Worm (Caenorhabditis elegans) whole organism, mixed stage, embryonic: ENCODE data around the gene ifet-1.

ENCODE experiments used
- M03D4.4 ChIP-seq: sonication (generic microtip); optimal IDR thresholded peaks from 2 replicates; lab custom pipeline; 2017; ENCODE audit warnings: mild to moderate bottlenecking, missing genetic modification characterization, missing compliant biosample characterization
- bed-3 ChIP-seq: fragments of 200-800 bp; sonication (Bioruptor generic); optimal IDR thresholded peaks from 3 replicates; lab custom pipeline; 2018; ENCODE audit warnings: mild to moderate bottlenecking, missing genetic modification characterization, moderate library complexity, missing compliant biosample characterization
- ceh-43 ChIP-seq: fragments of 200-800 bp; sonication (Bioruptor generic); optimal IDR thresholded peaks from 2 replicates; lab custom pipeline; 2018; ENCODE audit warnings: mild to moderate bottlenecking, missing genetic modification characterization, moderate library complexity, missing compliant biosample characterization
- ceh-83 ChIP-seq: fragments of 200-800 bp; sonication (Bioruptor generic); optimal IDR thresholded peaks from 2 replicates; lab custom pipeline; 2018; ENCODE audit warnings: mild to moderate bottlenecking, missing genetic modification characterization, missing compliant biosample characterization
- cnd-1 ChIP-seq: fragments of 200-800 bp; sonication (Bioruptor generic); optimal IDR thresholded peaks from 2 replicates; lab custom pipeline; 2018; ENCODE audit warnings: mild to moderate bottlenecking, missing genetic modification characterization, missing compliant biosample characterization
- drap-1 ChIP-seq: fragments of 200-800 bp; sonication (Bioruptor generic); optimal IDR thresholded peaks from 3 replicates; lab custom pipeline; 2018; ENCODE audit warnings: mild to moderate bottlenecking, missing genetic modification characterization, missing compliant biosample characterization
- flh-1 ChIP-seq: fragments of 200-800 bp; sonication (Bioruptor generic); optimal IDR thresholded peaks from 2 replicates; lab custom pipeline; 2018; ENCODE audit warnings: mild to moderate bottlenecking, missing genetic modification characterization, moderate library complexity, missing compliant biosample characterization
- lin-32 ChIP-seq: fragments of 200-800 bp; sonication (Bioruptor generic); optimal IDR thresholded peaks from 2 replicates; lab custom pipeline; 2018; ENCODE audit warnings: mild to moderate bottlenecking, missing genetic modification characterization, missing compliant biosample characterization
- mls-2 ChIP-seq: sonication (generic microtip); optimal IDR thresholded peaks from 2 replicates; lab custom pipeline; 2016; ENCODE audit warnings: mild to moderate bottlenecking, missing genetic modification characterization, moderate library complexity, missing compliant biosample characterization
- sem-2 ChIP-seq: fragments of 200-800 bp; sonication (Bioruptor generic); optimal IDR thresholded peaks from 2 replicates; lab custom pipeline; 2018; ENCODE audit warnings: mild to moderate bottlenecking, missing genetic modification characterization, missing compliant biosample characterization
- sptf-1 ChIP-seq: sonication (generic microtip); optimal IDR thresholded peaks from 2 replicates; lab custom pipeline; 2017; ENCODE audit warnings: mild to moderate bottlenecking, missing genetic modification characterization, moderate library complexity, missing compliant biosample characterization
- tbx-8 ChIP-seq: fragments of 200-800 bp; sonication (Bioruptor generic); optimal IDR thresholded peaks from 2 replicates; lab custom pipeline; 2018; ENCODE audit warnings: mild to moderate bottlenecking, missing genetic modification characterization, moderate library complexity, missing compliant biosample characterization
- unc-120 ChIP-seq: sonication (generic microtip); optimal IDR thresholded peaks from 2 replicates; lab custom pipeline; 2017; ENCODE audit warnings: missing genetic modification characterization, missing compliant biosample characterization; ENCODE audit not compliant: poor library complexity, severe bottlenecking

The ifet-1 gene

DNA sequence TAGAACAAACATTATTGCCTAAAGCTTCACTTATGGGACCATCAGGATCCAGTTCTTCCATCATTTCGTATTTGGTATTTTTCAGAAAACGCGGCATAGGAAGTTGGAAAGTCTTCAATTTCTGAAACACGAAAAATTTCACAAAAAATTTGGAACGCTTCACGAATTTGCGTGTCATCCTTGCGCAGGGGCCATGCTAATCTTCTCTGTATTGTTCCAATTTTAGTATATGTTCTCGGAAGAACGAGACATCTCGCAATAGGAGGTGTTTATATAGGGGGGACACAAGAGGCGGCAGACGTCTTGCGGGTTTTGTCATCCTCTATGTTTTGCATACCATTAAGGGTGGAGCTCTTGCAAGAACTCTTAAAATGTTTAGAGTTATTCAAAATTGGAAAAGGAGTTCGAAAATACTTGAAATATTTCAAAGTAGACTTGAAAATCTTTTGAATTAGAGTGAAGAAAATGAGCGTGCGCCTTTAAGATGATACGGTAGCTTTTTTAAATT lies 48.2 kb downstream of the ifet-1 start:
- TF ChIP-seq unc-120, result peak; percentile 60
- peak; percentile 73 for TF ChIP-seq drap-1 (GFP tag; lab: Kevin White, UChicago)
- TF ChIP-seq mls-2 (tag; lab: Kevin White, UChicago), result peak; percentile 79
- peak; percentile 70 for TF ChIP-seq ceh-43 (GFP tag; lab: Kevin White, UChicago)
- TF ChIP-seq M03D4.4 (tag; lab: Kevin White, UChicago), result peak; percentile 62
- peak; percentile 52 for TF ChIP-seq bed-3 (GFP tag; lab: Kevin White, UChicago)
- peak; percentile 59 for TF ChIP-seq sem-2 (GFP tag; lab: Kevin White, UChicago)
- TF ChIP-seq sptf-1 (tag; lab: Kevin White, UChicago), result peak; percentile 82
- peak; percentile 84 for TF ChIP-seq ceh-83 (GFP tag; lab: Kevin White, UChicago)
- TF ChIP-seq lin-32 (GFP tag; lab: Kevin White, UChicago), result peak; percentile 62
- peak; percentile 28 for TF ChIP-seq flh-1 (GFP tag; lab: Kevin White, UChicago)
- TF ChIP-seq cnd-1, result peak; percentile 75
- peak; percentile 42 for TF ChIP-seq tbx-8 (GFP tag; lab: Kevin White, UChicago)
